Fruit fly (Drosophila melanogaster) whole organism, embryonic: Measurements from ENCODE around the gene Zw.
A peak's percentile ranks its signal among the peaks of the same experiment; 100 is the strongest.

ENCODE experiments used
- Bteb2 ChIP-seq: fragments of 200-800 bp; sonication (Bioruptor generic); optimal IDR thresholded peaks from 2 replicates; lab custom pipeline; 2016; ENCODE audit warnings: missing biosample characterization, missing genetic modification characterization
- CG10147 ChIP-seq: fragments of 200-800 bp; sonication (Bioruptor generic); optimal IDR thresholded peaks from 2 replicates; lab custom pipeline; 2019; ENCODE audit warnings: missing biosample characterization, mild to moderate bottlenecking, missing genetic modification characterization, moderate library complexity
- CG10274 ChIP-seq: fragments of 200-800 bp; sonication (Bioruptor generic); optimal IDR thresholded peaks from 3 replicates; lab custom pipeline; 2017; ENCODE audit warnings: missing biosample characterization, mild to moderate bottlenecking, missing genetic modification characterization
- CG11093 ChIP-seq: fragments of 200-800 bp; sonication (Bioruptor generic); IDR thresholded peaks from 3 replicates; pipeline ENCODE4 v1.3.6; 2022; ENCODE audit warnings: missing biosample characterization, missing genetic modification characterization
- CG1602 ChIP-seq: fragments of 200-800 bp; sonication (Bioruptor generic); optimal IDR thresholded peaks from 3 replicates; lab custom pipeline; 2016; ENCODE audit warnings: missing biosample characterization, missing genetic modification characterization
- CG17359 ChIP-seq: fragments of 200-800 bp; sonication (Bioruptor generic); optimal IDR thresholded peaks from 3 replicates; lab custom pipeline; 2018; ENCODE audit warnings: missing biosample characterization, mild to moderate bottlenecking, missing genetic modification characterization, moderate library complexity
- CG1792 ChIP-seq: fragments of 200-800 bp; sonication (Bioruptor generic); optimal IDR thresholded peaks from 2 replicates; lab custom pipeline; 2016; ENCODE audit warnings: missing biosample characterization, missing genetic modification characterization
- CG18011 ChIP-seq: fragments of 200-800 bp; sonication (Bioruptor generic); optimal IDR thresholded peaks from 2 replicates; lab custom pipeline; 2017; ENCODE audit warnings: missing biosample characterization, missing genetic modification characterization, mild to moderate bottlenecking, moderate library complexity, missing genotype
- CG2120 ChIP-seq: fragments of 200-800 bp; sonication (Bioruptor generic); optimal IDR thresholded peaks from 3 replicates; lab custom pipeline; 2016; ENCODE audit warnings: missing biosample characterization, missing genetic modification characterization
- CG3065 ChIP-seq: fragments of 200-800 bp; sonication (Bioruptor generic); optimal IDR thresholded peaks from 2 replicates; lab custom pipeline; 2016; ENCODE audit warnings: missing biosample characterization, missing genetic modification characterization
- CG31365 ChIP-seq: fragments of 200-800 bp; sonication (Bioruptor generic); optimal IDR thresholded peaks from 2 replicates; lab custom pipeline; 2018; ENCODE audit warnings: missing biosample characterization, mild to moderate bottlenecking, missing genetic modification characterization
- CG3281 ChIP-seq: fragments of 200-800 bp; sonication (Bioruptor generic); optimal IDR thresholded peaks from 3 replicates; lab custom pipeline; 2017; ENCODE audit warnings: missing biosample characterization, mild to moderate bottlenecking, missing genetic modification characterization
- CG4404 ChIP-seq: fragments of 200-800 bp; sonication (Bioruptor generic); IDR thresholded peaks from 2 replicates; pipeline ENCODE4 v1.3.6; 2022; ENCODE audit warnings: missing biosample characterization, missing genetic modification characterization
- CG4424 ChIP-seq: fragments of 200-800 bp; sonication (Bioruptor generic); optimal IDR thresholded peaks from 3 replicates; lab custom pipeline; 2016; ENCODE audit warnings: missing biosample characterization, missing genetic modification characterization
- CG4820 ChIP-seq: fragments of 200-800 bp; sonication (Bioruptor generic); optimal IDR thresholded peaks from 3 replicates; lab custom pipeline; 2016; ENCODE audit warnings: missing biosample characterization, missing genetic modification characterization
- CG5953 ChIP-seq: fragments of 200-800 bp; sonication (Bioruptor generic); IDR thresholded peaks from 2 replicates; pipeline ENCODE4 v1.3.6; 2022; ENCODE audit warnings: missing biosample characterization, missing genetic modification characterization
- CG9797 ChIP-seq: fragments of 200-800 bp; sonication (Bioruptor generic); optimal IDR thresholded peaks from 3 replicates; lab custom pipeline; 2018; ENCODE audit warnings: missing biosample characterization, mild to moderate bottlenecking, missing genetic modification characterization
- CTCF ChIP-seq: fragments of 200-800 bp; sonication (Bioruptor generic); optimal IDR thresholded peaks from 2 replicates; lab custom pipeline; 2017; ENCODE audit warnings: missing biosample characterization, mild to moderate bottlenecking, missing genetic modification characterization, moderate library complexity
- CoRest ChIP-seq: fragments of 200-800 bp; sonication (Bioruptor generic); optimal IDR thresholded peaks from 3 replicates; lab custom pipeline; 2018; ENCODE audit warnings: missing biosample characterization, mild to moderate bottlenecking, missing genetic modification characterization, moderate library complexity
- D ChIP-seq, 2 experiments: fragments of 200-800 bp in 1 of 2; fragments of >200 bp in 1 of 2; sonication (Bioruptor generic) in 1 of 2; optimal IDR thresholded peaks; 2 replicates in 1 of 2; 3 replicates in 1 of 2; lab custom pipeline; 2017; ENCODE audit warnings: mild to moderate bottlenecking in 1 of 2, missing biosample characterization in 1 of 2, missing genetic modification characterization in 1 of 2, missing genetic modification reagents in 1 of 2
- Doc2 ChIP-seq: fragments of 200-800 bp; sonication (Bioruptor generic); IDR thresholded peaks from 2 replicates; pipeline ENCODE4 v1.3.6; 2022; ENCODE audit warnings: missing biosample characterization, missing genetic modification characterization
- Doc3 ChIP-seq: fragments of 200-800 bp; sonication (Bioruptor generic); IDR thresholded peaks from 3 replicates; pipeline ENCODE4 v1.3.6; 2022; ENCODE audit warnings: missing biosample characterization, missing genetic modification characterization; ENCODE audit not compliant: partially characterized antibody
- HLHmδ ChIP-seq: fragments of 200-800 bp; sonication (Bioruptor generic); optimal IDR thresholded peaks from 2 replicates; lab custom pipeline; 2018; ENCODE audit warnings: missing biosample characterization, mild to moderate bottlenecking, missing genetic modification characterization, moderate library complexity
- Kr ChIP-seq: fragments of 200-800 bp; sonication (Bioruptor generic); optimal IDR thresholded peaks from 2 replicates; lab custom pipeline; 2017; ENCODE audit warnings: missing biosample characterization, mild to moderate bottlenecking, missing genetic modification characterization
- Max ChIP-seq: fragments of 200-800 bp; sonication (Bioruptor generic); optimal IDR thresholded peaks from 2 replicates; lab custom pipeline; 2016; ENCODE audit warnings: missing biosample characterization, mild to moderate bottlenecking, missing genetic modification characterization
- Poxn ChIP-seq: fragments of 200-800 bp; sonication (Bioruptor generic); IDR thresholded peaks from 2 replicates; pipeline ENCODE4 v1.3.6; 2022; ENCODE audit warnings: missing biosample characterization, missing genetic modification characterization
- Sin3A ChIP-seq: fragments of >200 bp; optimal IDR thresholded peaks from 2 replicates; lab custom pipeline; 2018
- Six4 ChIP-seq: fragments of 200-800 bp; sonication (Bioruptor generic); optimal IDR thresholded peaks from 2 replicates; lab custom pipeline; 2016; ENCODE audit warnings: missing biosample characterization, missing genetic modification characterization
- Sry-δ ChIP-seq: fragments of 200-800 bp; sonication (Bioruptor generic); optimal IDR thresholded peaks from 2 replicates; lab custom pipeline; 2016; ENCODE audit warnings: missing biosample characterization, missing genetic modification characterization
- TFAM ChIP-seq: fragments of 200-800 bp; sonication (Bioruptor generic); optimal IDR thresholded peaks from 2 replicates; lab custom pipeline; 2017; ENCODE audit warnings: missing biosample characterization, missing genetic modification characterization, inconsistent platforms
- bab2 ChIP-seq: fragments of 200-800 bp; sonication (Bioruptor generic); optimal IDR thresholded peaks from 2 replicates; lab custom pipeline; 2016; ENCODE audit warnings: missing biosample characterization, missing genetic modification characterization
- btn ChIP-seq: fragments of 200-800 bp; sonication (Bioruptor generic); optimal IDR thresholded peaks from 2 replicates; lab custom pipeline; 2016; ENCODE audit warnings: missing biosample characterization, missing genetic modification characterization
- cg ChIP-seq: fragments of 200-800 bp; sonication (Bioruptor generic); optimal IDR thresholded peaks from 3 replicates; lab custom pipeline; 2019; ENCODE audit warnings: missing biosample characterization, mild to moderate bottlenecking, missing genetic modification characterization, moderate library complexity
- crp ChIP-seq, 2 experiments: fragments of 200-800 bp; sonication (Bioruptor generic); optimal IDR thresholded peaks; 2 replicates in 1 of 2; 3 replicates in 1 of 2; lab custom pipeline; 2017; ENCODE audit warnings: missing biosample characterization in 2 of 2, missing genetic modification characterization in 2 of 2, mild to moderate bottlenecking in 1 of 2, moderate library complexity in 1 of 2
- disco-r ChIP-seq: fragments of 200-800 bp; sonication (Bioruptor generic); optimal IDR thresholded peaks from 2 replicates; lab custom pipeline; 2016; ENCODE audit warnings: missing biosample characterization, missing genetic modification characterization
- dmrt11E ChIP-seq: fragments of 200-800 bp; sonication (Bioruptor generic); optimal IDR thresholded peaks from 3 replicates; lab custom pipeline; 2018; ENCODE audit warnings: missing biosample characterization, mild to moderate bottlenecking, missing genetic modification characterization, moderate library complexity
- eyg ChIP-seq: fragments of 200-800 bp; sonication (Bioruptor generic); optimal IDR thresholded peaks from 3 replicates; lab custom pipeline; 2016; ENCODE audit warnings: missing biosample characterization, missing genetic modification characterization
- fd64A ChIP-seq: fragments of 200-800 bp; sonication (Bioruptor generic); optimal IDR thresholded peaks from 3 replicates; lab custom pipeline; 2018; ENCODE audit warnings: missing biosample characterization, mild to moderate bottlenecking, missing genetic modification characterization
- gcm2 ChIP-seq: fragments of 200-800 bp; sonication (Bioruptor generic); optimal IDR thresholded peaks from 2 replicates; lab custom pipeline; 2016; ENCODE audit warnings: missing biosample characterization, missing genetic modification characterization
- kay ChIP-seq: fragments of 200-800 bp; sonication (Bioruptor generic); optimal IDR thresholded peaks from 2 replicates; lab custom pipeline; 2016; ENCODE audit warnings: missing biosample characterization, missing genetic modification characterization
- lola ChIP-seq, 3 experiments: fragments of >200 bp in 2 of 3; fragments of 200-800 bp in 1 of 3; sonication (Bioruptor generic) in 1 of 3; optimal IDR thresholded peaks; 2 replicates each; lab custom pipeline; 2017 to 2019; ENCODE audit warnings: missing biosample characterization in 3 of 3, missing genetic modification characterization in 3 of 3, mild to moderate bottlenecking in 1 of 3, moderate library complexity in 1 of 3
- mirr ChIP-seq: fragments of 200-800 bp; sonication (Bioruptor generic); optimal IDR thresholded peaks from 3 replicates; lab custom pipeline; 2018; ENCODE audit warnings: missing biosample characterization, mild to moderate bottlenecking, missing genetic modification characterization
- p53 ChIP-seq: fragments of 200-800 bp; sonication (Bioruptor generic); optimal IDR thresholded peaks from 2 replicates; lab custom pipeline; 2016; ENCODE audit warnings: missing biosample characterization, missing genetic modification characterization
- prd ChIP-seq, 3 experiments: fragments of >200 bp in 2 of 3; fragments of 200-800 bp in 1 of 3; sonication (Bioruptor generic) in 1 of 3; optimal IDR thresholded peaks in 2 of 3; IDR thresholded peaks in 1 of 3; 2 replicates in 2 of 3; 3 replicates in 1 of 3; pipeline versions ENCODE4 v1.3.6 to Lab custom; 2017 to 2022; ENCODE audit warnings: missing biosample characterization in 1 of 3, missing genetic modification characterization in 1 of 3
- pros ChIP-seq: fragments of 200-800 bp; sonication (Bioruptor generic); optimal IDR thresholded peaks from 3 replicates; lab custom pipeline; 2019; ENCODE audit warnings: missing biosample characterization, mild to moderate bottlenecking, missing genetic modification characterization, moderate library complexity
- slbo ChIP-seq: fragments of 200-800 bp; sonication (Bioruptor generic); IDR thresholded peaks from 2 replicates; pipeline ENCODE4 v1.3.6; 2022; ENCODE audit warnings: missing biosample characterization, missing genetic modification characterization
- sr ChIP-seq: fragments of 200-800 bp; sonication (Bioruptor generic); IDR thresholded peaks from 3 replicates; pipeline ENCODE4 v1.3.6; 2022; ENCODE audit warnings: missing biosample characterization, missing genetic modification characterization
- ttk ChIP-seq: fragments of 200-800 bp; sonication (Bioruptor generic); IDR thresholded peaks from 2 replicates; pipeline ENCODE4 v2.1.2; 2022; ENCODE audit warnings: missing biosample characterization, missing genetic modification characterization
- vnd ChIP-seq: fragments of 200-800 bp; sonication (Bioruptor generic); IDR thresholded peaks from 3 replicates; pipeline ENCODE4 v1.3.6; 2022; ENCODE audit warnings: missing biosample characterization, missing genetic modification characterization; ENCODE audit not compliant: partially characterized antibody

Gene Zw

dm6 chrX:19683040-19683875, 16.2 kb downstream of the Zw start, which contains the start of the genes dome and Ubqn (continued):
- TF ChIP-seq pros (no peak), fd64A (no peak), CG17359 (tag; lab: Kevin White, UChicago) (no peak), CG10147 (GFP tag; lab: Kevin White, UChicago) (no peak), CG3281 (GFP tag; lab: Kevin White, UChicago) (no peak), CG3065 (no peak), gcm2 (GFP tag; lab: Kevin White, UChicago) (no peak), CG4404 (GFP tag; lab: Robert Waterston, UW) (no peak), Doc2 (GFP tag; lab: Robert Waterston, UW) (no peak), Sin3A (lab: Kevin White, UChicago) (peak; percentile 100), crp (GFP tag; optimal IDR thresholded peaks at IDR 0.05; lab: Kevin White, UChicago) (no peak), CG2120 (GFP tag; lab: Kevin White, UChicago) (peak; percentile 39), Six4 (GFP tag; lab: Kevin White, UChicago) (no peak), disco-r (no peak), sr (GFP tag; lab: Robert Waterston, UW) (no peak), lola (GFP tag; optimal IDR thresholded peaks at IDR 0.05; lab: Kevin White, UChicago) (no peak), Bteb2 (GFP tag; lab: Kevin White, UChicago) (no peak), mirr (peak; percentile 4), Poxn (GFP tag; lab: Robert Waterston, UW) (no peak), CG10274 (GFP tag; lab: Kevin White, UChicago) (no peak), p53 (peak; percentile 41), Max (GFP tag; lab: Kevin White, UChicago) (peak; percentile 1), CoRest (tag; lab: Kevin White, UChicago) (peak; percentile 1), CTCF (peak; percentile 76), HLHmδ (GFP tag; lab: Kevin White, UChicago) (no peak), btn (GFP tag; lab: Kevin White, UChicago) (no peak), prd (optimal IDR thresholded peaks at IDR 0.05; lab: Kevin White, UChicago) (no peak), prd (GFP tag; IDR thresholded peaks at IDR 0.05; lab: Robert Waterston, UW) (no peak), eyg (GFP tag; lab: Kevin White, UChicago) (no peak), vnd (GFP tag; lab: Robert Waterston, UW) (peak; percentile 96), Doc3 (GFP tag; lab: Robert Waterston, UW) (peak; percentile 82), CG11093 (GFP tag; lab: Robert Waterston, UW) (no peak), bab2 (GFP tag; lab: Kevin White, UChicago) (no peak), CG9797 (GFP tag; lab: Kevin White, UChicago) (peak; percentile 98), cg (GFP tag; lab: Kevin White, UChicago) (peak; percentile 95), CG4424 (GFP tag; lab: Kevin White, UChicago) (peak; percentile 24), CG5953 (GFP tag; lab: Robert Waterston, UW) (no peak), CG18011 (GFP tag; lab: Kevin White, UChicago) (no peak), ttk (GFP tag; lab: Robert Waterston, UW) (no peak), CG31365 (tag; lab: Kevin White, UChicago) (no peak), kay (peak; percentile 71), slbo (GFP tag; lab: Robert Waterston, UW) (no peak), dmrt11E (tag; lab: Kevin White, UChicago) (peak; percentile 23), Kr (no peak), CG4820 (peak; percentile 34), CG1602 (GFP tag; lab: Kevin White, UChicago) (no peak), TFAM (GFP tag; lab: Kevin White, UChicago) (no peak), CG1792 (no peak), D (optimal IDR thresholded peaks at IDR 0.05; lab: Kevin White, UChicago) (peak; percentile 45), D (GFP tag; optimal IDR thresholded peaks at IDR 0.05; lab: Kevin White, UChicago) (no peak), Sry-δ (peak; percentile 93)
